Worm (Caenorhabditis elegans) whole organism, L4 larva: ENCODE data around the gene F47G3.1.

Source experiments
- F10B5.3 ChIP-seq: sonication (generic microtip); optimal IDR thresholded peaks from 2 replicates; lab custom pipeline; 2016; ENCODE audit warnings: mild to moderate bottlenecking, missing genetic modification characterization, missing compliant biosample characterization
- F44E2.7 ChIP-seq: fragments of 200-800 bp; sonication (Bioruptor generic); IDR thresholded peaks from 2 replicates; pipeline ENCODE4 v2.1.2; 2022; ENCODE audit warnings: missing genetic modification characterization, missing compliant biosample characterization
- R02D3.7 ChIP-seq: fragments of 150-350 bp; sonication (generic microtip); optimal IDR thresholded peaks from 3 replicates; lab custom pipeline; 2014; ENCODE audit warnings: missing biosample characterization, missing genetic modification characterization
- T26A8.4 ChIP-seq: fragments of 200-800 bp; sonication (Bioruptor generic); IDR thresholded peaks from 2 replicates; pipeline ENCODE4 v1.3.6; 2022; ENCODE audit warnings: missing genetic modification characterization, missing compliant biosample characterization
- aha-1 ChIP-seq: fragments of 150-350 bp; peaks from one replicate; lab custom pipeline; 2014; ENCODE audit warnings: missing biosample characterization, missing genetic modification characterization
- arid-1 ChIP-seq: fragments of 200-800 bp; sonication (Bioruptor generic); conservative IDR thresholded peaks from 2 replicates; pipeline ENCODE4 v1.3.6; 2022; ENCODE audit warnings: missing genetic modification reagents, missing genetic modification characterization, missing compliant biosample characterization
- ceh-28 ChIP-seq: fragments of 150-350 bp; optimal IDR thresholded peaks from 2 replicates; lab custom pipeline; 2014; ENCODE audit warnings: missing biosample characterization, missing genetic modification reagents, missing genetic modification characterization
- ceh-44 ChIP-seq: fragments of 200-800 bp; sonication (Bioruptor generic); IDR thresholded peaks from 2 replicates; pipeline ENCODE4 v1.3.6; 2022; ENCODE audit warnings: missing genetic modification reagents, missing genetic modification characterization, missing compliant biosample characterization
- ceh-62 ChIP-seq: sonication (generic microtip); optimal IDR thresholded peaks from 2 replicates; lab custom pipeline; 2017; ENCODE audit warnings: missing biosample characterization, missing genetic modification characterization
- ceh-82 ChIP-seq: sonication (generic microtip); optimal IDR thresholded peaks from 2 replicates; lab custom pipeline; 2017; ENCODE audit warnings: missing biosample characterization, missing genetic modification characterization
- daf-12 ChIP-seq: fragments of 150-350 bp; optimal IDR thresholded peaks from 2 replicates; lab custom pipeline; 2014; ENCODE audit warnings: missing biosample characterization, missing genetic modification reagents, missing genetic modification characterization
- daf-19 ChIP-seq: fragments of 200-800 bp; sonication (Bioruptor generic); conservative IDR thresholded peaks from 2 replicates; pipeline ENCODE4 v1.3.6; 2022; ENCODE audit warnings: missing genetic modification characterization, missing compliant biosample characterization
- dmd-6 ChIP-seq: fragments of 200-800 bp; sonication (Bioruptor generic); IDR thresholded peaks from 2 replicates; pipeline ENCODE4 v1.3.6; 2022; ENCODE audit warnings: missing genetic modification reagents, missing genetic modification characterization, missing compliant biosample characterization
- dve-1 ChIP-seq: sonication (generic microtip); optimal IDR thresholded peaks from 2 replicates; lab custom pipeline; 2017; ENCODE audit warnings: antibody characterized with exemption, mild to moderate bottlenecking, missing genetic modification characterization, missing compliant biosample characterization; ENCODE audit not compliant: insufficient read depth
- egl-27 ChIP-seq: sonication (generic microtip); optimal IDR thresholded peaks from 3 replicates; lab custom pipeline; 2017; ENCODE audit warnings: missing biosample characterization, missing genetic modification reagents, missing genetic modification characterization
- fos-1 ChIP-seq: fragments of 150-350 bp; optimal IDR thresholded peaks from 2 replicates; lab custom pipeline; 2014; ENCODE audit warnings: missing biosample characterization, missing genetic modification characterization
- hlh-11 ChIP-seq: fragments of 200-800 bp; sonication (Bioruptor generic); optimal IDR thresholded peaks from 2 replicates; lab custom pipeline; 2018; ENCODE audit warnings: mild to moderate bottlenecking, missing genetic modification characterization, missing compliant biosample characterization
- hlh-30 ChIP-seq: sonication (generic microtip); optimal IDR thresholded peaks from 2 replicates; lab custom pipeline; 2017; ENCODE audit warnings: antibody characterized with exemption, mild to moderate bottlenecking, missing genetic modification characterization, missing compliant biosample characterization; ENCODE audit not compliant: insufficient read depth
- lin-38 ChIP-seq: fragments of 200-800 bp; sonication (Bioruptor generic); IDR thresholded peaks from 2 replicates; pipeline ENCODE4 v1.3.6; 2022; ENCODE audit warnings: missing genetic modification reagents, missing genetic modification characterization, missing compliant biosample characterization
- lir-3 ChIP-seq: sonication (generic microtip); optimal IDR thresholded peaks from 2 replicates; lab custom pipeline; 2016; ENCODE audit warnings: mild to moderate bottlenecking, missing genetic modification characterization, missing compliant biosample characterization
- madf-5 ChIP-seq, 2 experiments: fragments of 200-800 bp; sonication (Bioruptor generic); IDR thresholded peaks; 2 replicates each; pipeline ENCODE4 v1.3.6; 2022; ENCODE audit warnings: missing compliant biosample characterization in 2 of 2, missing genetic modification characterization in 2 of 2
- madf-9 ChIP-seq: fragments of 200-800 bp; sonication (Bioruptor generic); conservative IDR thresholded peaks from 2 replicates; pipeline ENCODE4 v1.3.6; 2022; ENCODE audit warnings: missing genetic modification reagents, missing genetic modification characterization, missing compliant biosample characterization
- mdt-29 ChIP-seq: fragments of 200-800 bp; sonication (Bioruptor generic); IDR thresholded peaks from 2 replicates; pipeline ENCODE4 v1.3.6; 2022; ENCODE audit warnings: missing genetic modification reagents, missing genetic modification characterization, missing compliant biosample characterization
- mes-2 ChIP-seq: sonication (generic microtip); optimal IDR thresholded peaks from 2 replicates; lab custom pipeline; 2016; ENCODE audit warnings: missing genotype, mild to moderate bottlenecking, missing genetic modification characterization, missing compliant biosample characterization; ENCODE audit not compliant: poor library complexity, severe bottlenecking
- mxl-3 ChIP-seq: fragments of 200-800 bp; sonication (Bioruptor generic); optimal IDR thresholded peaks from 2 replicates; lab custom pipeline; 2018; ENCODE audit warnings: mild to moderate bottlenecking, missing genetic modification characterization, missing compliant biosample characterization
- nhr-10 ChIP-seq: fragments of 150-350 bp; optimal IDR thresholded peaks from 2 replicates; lab custom pipeline; 2014; ENCODE audit warnings: missing biosample characterization, missing genetic modification characterization
- nhr-111 ChIP-seq: fragments of 200-800 bp; sonication (Bioruptor generic); optimal IDR thresholded peaks from 2 replicates; lab custom pipeline; 2018; ENCODE audit warnings: mild to moderate bottlenecking, missing genetic modification characterization, missing compliant biosample characterization
- nhr-237 ChIP-seq: sonication (generic microtip); optimal IDR thresholded peaks from 2 replicates; lab custom pipeline; 2017; ENCODE audit warnings: missing biosample characterization, missing genetic modification characterization
- nhr-28 ChIP-seq: fragments of 150-350 bp; optimal IDR thresholded peaks from 2 replicates; lab custom pipeline; 2014; ENCODE audit warnings: missing biosample characterization, missing genetic modification characterization
- nhr-41 ChIP-seq: fragments of 200-800 bp; sonication (Bioruptor generic); IDR thresholded peaks from 2 replicates; pipeline ENCODE4 v1.3.6; 2022; ENCODE audit warnings: missing genetic modification reagents, missing genetic modification characterization, missing compliant biosample characterization
- nhr-48 ChIP-seq: sonication (generic microtip); optimal IDR thresholded peaks from 2 replicates; lab custom pipeline; 2016; ENCODE audit warnings: mild to moderate bottlenecking, missing genetic modification characterization, missing compliant biosample characterization
- nhr-6 ChIP-seq: fragments of 150-350 bp; optimal IDR thresholded peaks from 2 replicates; lab custom pipeline; 2014; ENCODE audit warnings: missing biosample characterization, missing genetic modification characterization
- nhr-77 ChIP-seq: fragments of 150-350 bp; optimal IDR thresholded peaks from 2 replicates; lab custom pipeline; 2014; ENCODE audit warnings: missing biosample characterization, missing genetic modification characterization
- rbr-2 ChIP-seq: sonication (generic microtip); optimal IDR thresholded peaks from 2 replicates; lab custom pipeline; 2016; ENCODE audit warnings: missing genotype, missing genetic modification characterization, missing compliant biosample characterization
- sdz-12 ChIP-seq: fragments of 200-800 bp; sonication (Bioruptor generic); optimal IDR thresholded peaks from 2 replicates; lab custom pipeline; 2018; ENCODE audit warnings: mild to moderate bottlenecking, missing genetic modification characterization, missing compliant biosample characterization
- skn-1 ChIP-seq: fragments of 150-350 bp; optimal IDR thresholded peaks from 2 replicates; lab custom pipeline; 2014; ENCODE audit warnings: missing biosample characterization, missing genetic modification characterization
- snpc-1.2 ChIP-seq: fragments of 200-800 bp; sonication (Bioruptor generic); IDR thresholded peaks from 2 replicates; pipeline ENCODE4 v1.3.6; 2022; ENCODE audit warnings: missing genetic modification reagents, missing genetic modification characterization, missing compliant biosample characterization
- snpc-4 ChIP-seq: fragments of 150-350 bp; optimal IDR thresholded peaks from 2 replicates; lab custom pipeline; 2014; ENCODE audit warnings: missing biosample characterization, missing genetic modification characterization
- spr-3 ChIP-seq: fragments of 200-800 bp; sonication (Bioruptor generic); optimal IDR thresholded peaks from 2 replicates; lab custom pipeline; 2018; ENCODE audit warnings: mild to moderate bottlenecking, missing genetic modification characterization, missing compliant biosample characterization
- unc-39 ChIP-seq: sonication (generic microtip); optimal IDR thresholded peaks from 2 replicates; lab custom pipeline; 2017; ENCODE audit warnings: missing biosample characterization, missing genetic modification characterization
- unc-62 ChIP-seq, 3 experiments: fragments of 150-350 bp in 1 of 3; sonication (generic microtip); optimal IDR thresholded peaks in 2 of 3; peaks in 1 of 3; 1 replicate in 1 of 3; 2 replicates in 2 of 3; lab custom pipeline; 2014 to 2017; ENCODE audit warnings: missing biosample characterization in 3 of 3, missing genetic modification characterization in 3 of 3, missing genetic modification reagents in 3 of 3, missing genotype in 1 of 3
- vab-7 ChIP-seq: fragments of 200-800 bp; sonication (Bioruptor generic); IDR thresholded peaks from 2 replicates; pipeline ENCODE4 v1.3.6; 2022; ENCODE audit warnings: missing genetic modification reagents, missing genetic modification characterization, missing compliant biosample characterization
- zfp-2 ChIP-seq: sonication (generic microtip); optimal IDR thresholded peaks from 2 replicates; lab custom pipeline; 2016; ENCODE audit warnings: mild to moderate bottlenecking, missing genetic modification characterization, missing compliant biosample characterization
- zip-11 ChIP-seq: fragments of 200-800 bp; sonication (Bioruptor generic); IDR thresholded peaks from 2 replicates; pipeline ENCODE4 v1.3.6; 2022; ENCODE audit warnings: missing genetic modification characterization, missing compliant biosample characterization
- zip-2 ChIP-seq: fragments of 150-350 bp; optimal IDR thresholded peaks from 2 replicates; lab custom pipeline; 2014; ENCODE audit warnings: missing biosample characterization, missing genetic modification characterization
- ztf-7 ChIP-seq: fragments of 150-350 bp; optimal IDR thresholded peaks from 2 replicates; lab custom pipeline; 2014; ENCODE audit warnings: missing biosample characterization, missing genetic modification characterization

Gene F47G3.1

DNA sequence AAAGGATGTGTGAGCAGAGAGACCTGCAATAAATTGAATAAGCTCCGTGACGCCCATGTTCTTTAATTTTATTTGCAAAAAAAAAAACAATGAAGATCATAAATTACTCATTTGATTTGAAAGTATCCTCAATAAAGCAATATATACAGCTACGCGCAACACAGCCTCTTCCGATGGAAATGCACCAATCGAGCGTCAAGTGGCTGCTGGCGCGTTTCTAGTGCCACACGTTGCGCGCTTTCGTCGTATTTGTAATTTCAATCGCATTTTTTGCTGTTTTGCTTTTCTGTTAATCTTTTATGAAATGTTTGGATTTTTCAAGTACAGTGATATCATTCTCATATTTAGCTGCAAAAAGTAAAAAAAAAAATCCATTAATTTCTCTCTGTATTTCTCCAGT, 3.3 kb upstream of the F47G3.1 start (continued):
- TF ChIP-seq mes-2 (tag; lab: Kevin White, UChicago), result peak; percentile 73
- no peak for TF ChIP-seq madf-5 (GFP tag; IDR thresholded peaks at IDR 0.05; lab: Robert Waterston, UW)
- peak; percentile 54 for TF ChIP-seq hlh-11
- no peak for TF ChIP-seq snpc-4
- peak; percentile 57 for TF ChIP-seq dmd-6 (GFP tag; lab: Robert Waterston, UW)
- TF ChIP-seq arid-1 (GFP tag; lab: Robert Waterston, UW), result no peak

DNA sequence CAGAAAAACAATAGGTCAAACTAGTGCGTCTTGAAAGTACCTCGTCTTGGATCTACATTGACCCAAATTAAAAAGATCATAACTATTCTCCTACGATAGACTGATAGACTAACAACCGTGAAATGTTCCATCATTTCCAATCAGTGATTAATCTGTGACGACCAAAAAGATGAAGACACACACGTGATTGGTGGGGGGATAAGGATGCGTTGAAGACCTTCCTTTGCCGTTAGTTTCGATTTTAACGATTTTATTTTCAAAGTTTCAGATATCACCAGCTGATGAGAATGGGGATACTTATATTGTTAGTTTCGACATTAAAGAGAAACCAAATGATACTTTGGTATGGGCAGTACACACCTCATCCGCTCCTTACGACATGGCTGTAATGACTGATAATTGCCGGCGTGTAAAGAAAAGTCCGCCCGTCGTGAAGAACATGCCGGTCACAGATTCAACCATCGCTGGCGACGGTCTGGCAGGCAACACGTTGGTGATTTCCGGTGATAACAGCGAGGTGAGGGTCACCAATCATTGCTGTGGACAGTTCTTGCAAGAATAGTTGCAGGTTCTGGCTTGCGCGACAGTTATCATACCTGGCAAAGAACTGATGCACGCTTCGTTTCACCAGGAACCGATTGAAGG, 1.5 kb downstream of the F47G3.1 start:
- TF ChIP-seq mxl-3 (GFP tag; lab: Kevin White, UChicago) (peak; percentile 46), aha-1 (tag; lab: Kevin White, UChicago) (peak; percentile 94), nhr-28 (tag; lab: Kevin White, UChicago) (peak; percentile 14), daf-19 (GFP tag; lab: Robert Waterston, UW) (no peak), hlh-30 (peak; percentile 26)
- TF ChIP-seq, all 104 proteins: peak for 4

- TF ChIP-seq lir-3 (tag; lab: Kevin White, UChicago), result no peak
- no peak for TF ChIP-seq mdt-29 (GFP tag; lab: Robert Waterston, UW)
- TF ChIP-seq nhr-237 (tag; lab: Kevin White, UChicago), result no peak
- TF ChIP-seq nhr-111, result no peak
- no peak for TF ChIP-seq spr-3
- TF ChIP-seq zip-2, result no peak
- TF ChIP-seq zfp-2 (tag; lab: Kevin White, UChicago), result no peak
- TF ChIP-seq rbr-2 (tag; lab: Kevin White, UChicago), result no peak
- TF ChIP-seq F44E2.7, result no peak
- no peak for TF ChIP-seq nhr-10 (tag; lab: Kevin White, UChicago)
- TF ChIP-seq unc-39, result no peak
- no peak for TF ChIP-seq nhr-6 (tag; lab: Kevin White, UChicago)
- TF ChIP-seq unc-62 (GFP tag; optimal IDR thresholded peaks at IDR 0.05 in 1 of 2; lab: Kevin White, UChicago), result no peak
- TF ChIP-seq unc-62 (tag; optimal IDR thresholded peaks at IDR 0.05; lab: Kevin White, UChicago), result no peak
- TF ChIP-seq madf-9 (GFP tag; lab: Robert Waterston, UW), result no peak
- no peak for TF ChIP-seq nhr-48 (tag; lab: Kevin White, UChicago)
- no peak for TF ChIP-seq F10B5.3 (tag; lab: Kevin White, UChicago)
- no peak for TF ChIP-seq ceh-28 (tag; lab: Kevin White, UChicago)
- no peak for TF ChIP-seq lin-38 (GFP tag; lab: Robert Waterston, UW)
- TF ChIP-seq arid-1 (GFP tag; lab: Robert Waterston, UW), result no peak
Measured at ce11 chrX:2394983-2395382, 9.4 kb downstream of the F47G3.1 start, which contains the start of gene C43H6.6. Gene C43H6.6, plus strand, starts transcription at chrX:2395283.

- no peak for TF ChIP-seq daf-12 (tag; lab: Kevin White, UChicago)
- peak; percentile 47 for TF ChIP-seq F10B5.3 (tag; lab: Kevin White, UChicago)
- TF ChIP-seq egl-27 (tag; lab: Kevin White, UChicago), result no peak
- TF ChIP-seq ceh-62, result no peak
- peak; percentile 19 for TF ChIP-seq nhr-48 (tag; lab: Kevin White, UChicago)
- TF ChIP-seq nhr-77 (tag; lab: Kevin White, UChicago), result no peak
- TF ChIP-seq R02D3.7 (tag; lab: Kevin White, UChicago), result no peak
- TF ChIP-seq ztf-7, result peak; percentile 16
- TF ChIP-seq nhr-41 (GFP tag; lab: Robert Waterston, UW), result peak; percentile 58; the same call in 1 of the 2 replicates
- TF ChIP-seq mxl-3 (GFP tag; lab: Kevin White, UChicago), result peak; percentile 74
- TF ChIP-seq vab-7 (GFP tag; lab: Robert Waterston, UW), result no peak
- TF ChIP-seq madf-9 (GFP tag; lab: Robert Waterston, UW), result no peak
- TF ChIP-seq daf-19 (GFP tag; lab: Robert Waterston, UW), result no peak
- no peak for TF ChIP-seq T26A8.4 (GFP tag; lab: Robert Waterston, UW)
- peak; percentile 50 for TF ChIP-seq dve-1 (tag; lab: Kevin White, UChicago)
- TF ChIP-seq snpc-1.2 (GFP tag; lab: Robert Waterston, UW), result no peak
- TF ChIP-seq sdz-12 (GFP tag; lab: Kevin White, UChicago), result no peak
- TF ChIP-seq lin-38 (GFP tag; lab: Robert Waterston, UW), result no peak
- no peak for TF ChIP-seq skn-1 (tag; lab: Kevin White, UChicago)
- TF ChIP-seq ceh-82 (tag; lab: Kevin White, UChicago), result no peak
- no peak for TF ChIP-seq zfp-2 (tag; lab: Kevin White, UChicago)
- TF ChIP-seq ceh-44 (GFP tag; lab: Robert Waterston, UW), result no peak
- TF ChIP-seq fos-1 (tag; lab: Kevin White, UChicago), result no peak
- no peak for TF ChIP-seq zip-11 (GFP tag; lab: Robert Waterston, UW)
Measured at ce11 chrX:2401883-2402282, 16.3 kb downstream of the F47G3.1 start, which contains the start of gene dhhc-9. Gene dhhc-9, minus strand, starts transcription at chrX:2402036.
